Fruit fly (Drosophila melanogaster) whole organism, embryonic: ENCODE data around the gene Ltn1.

ENCODE experiments used
- CG11695 ChIP-seq: fragments of 200-800 bp; sonication (Bioruptor generic); IDR thresholded peaks from 3 replicates; pipeline ENCODE4 v1.3.6; 2022; ENCODE audit warnings: missing biosample characterization, missing genetic modification characterization
- CG12236 ChIP-seq: fragments of 200-800 bp; sonication (Bioruptor generic); optimal IDR thresholded peaks from 2 replicates; lab custom pipeline; 2016; ENCODE audit warnings: missing biosample characterization, missing genetic modification characterization
- CG12299 ChIP-seq: fragments of 200-800 bp; sonication (Bioruptor generic); optimal IDR thresholded peaks from 2 replicates; lab custom pipeline; 2018; ENCODE audit warnings: missing biosample characterization, mild to moderate bottlenecking, missing genetic modification characterization
- CG12769 ChIP-seq: fragments of 200-800 bp; sonication (Bioruptor generic); optimal IDR thresholded peaks from 2 replicates; lab custom pipeline; 2019; ENCODE audit warnings: missing biosample characterization, mild to moderate bottlenecking, missing genetic modification characterization, moderate library complexity
- CG13123 ChIP-seq: fragments of 200-800 bp; sonication (Bioruptor generic); optimal IDR thresholded peaks from 2 replicates; lab custom pipeline; 2016; ENCODE audit warnings: missing biosample characterization, missing genetic modification characterization
- CG15269 ChIP-seq: fragments of 200-800 bp; sonication (Bioruptor generic); optimal IDR thresholded peaks from 2 replicates; lab custom pipeline; 2018; ENCODE audit warnings: missing biosample characterization, mild to moderate bottlenecking, missing genetic modification characterization, moderate library complexity
- CG15514 ChIP-seq: fragments of 200-800 bp; sonication (Bioruptor generic); optimal IDR thresholded peaks from 3 replicates; lab custom pipeline; 2017; ENCODE audit warnings: missing biosample characterization, missing genetic modification characterization, mild to moderate bottlenecking, moderate library complexity, missing genetic modification reagents
- CG16779 ChIP-seq: fragments of 200-800 bp; sonication (Bioruptor generic); IDR thresholded peaks from 2 replicates; pipeline ENCODE4 v1.3.6; 2022; ENCODE audit warnings: missing biosample characterization, missing genetic modification characterization
- CG16813 ChIP-seq: fragments of 200-800 bp; sonication (Bioruptor generic); IDR thresholded peaks from 3 replicates; pipeline ENCODE4 v1.3.6; 2022; ENCODE audit warnings: missing biosample characterization, missing genetic modification characterization; ENCODE audit not compliant: partially characterized antibody
- CG1792 ChIP-seq: fragments of 200-800 bp; sonication (Bioruptor generic); optimal IDR thresholded peaks from 2 replicates; lab custom pipeline; 2016; ENCODE audit warnings: missing biosample characterization, missing genetic modification characterization
- CG4404 ChIP-seq: fragments of 200-800 bp; sonication (Bioruptor generic); IDR thresholded peaks from 2 replicates; pipeline ENCODE4 v1.3.6; 2022; ENCODE audit warnings: missing biosample characterization, missing genetic modification characterization
- CG6654 ChIP-seq: fragments of 200-800 bp; sonication (Bioruptor generic); optimal IDR thresholded peaks from 2 replicates; lab custom pipeline; 2017; ENCODE audit warnings: missing biosample characterization, mild to moderate bottlenecking, missing genetic modification characterization
- CG8359 ChIP-seq: fragments of 200-800 bp; sonication (Bioruptor generic); optimal IDR thresholded peaks from 2 replicates; lab custom pipeline; 2017; ENCODE audit warnings: missing biosample characterization, mild to moderate bottlenecking, missing genetic modification characterization, borderline replicate concordance
- Dll ChIP-seq: fragments of 200-800 bp; sonication (Bioruptor generic); IDR thresholded peaks from 4 replicates; pipeline ENCODE4 v1.3.6; 2022; ENCODE audit warnings: missing biosample characterization, missing genetic modification characterization; ENCODE audit not compliant: partially characterized antibody
- Doc3 ChIP-seq: fragments of 200-800 bp; sonication (Bioruptor generic); IDR thresholded peaks from 3 replicates; pipeline ENCODE4 v1.3.6; 2022; ENCODE audit warnings: missing biosample characterization, missing genetic modification characterization; ENCODE audit not compliant: partially characterized antibody
- Dp ChIP-seq: fragments of 200-800 bp; sonication (Bioruptor generic); optimal IDR thresholded peaks from 2 replicates; lab custom pipeline; 2018; ENCODE audit warnings: missing biosample characterization, mild to moderate bottlenecking, missing genetic modification characterization, moderate library complexity
- HLH54F ChIP-seq: fragments of 200-800 bp; sonication (Bioruptor generic); optimal IDR thresholded peaks from 3 replicates; lab custom pipeline; 2016; ENCODE audit warnings: missing biosample characterization, missing genetic modification characterization
- Myb ChIP-seq: fragments of 200-800 bp; sonication (Bioruptor generic); optimal IDR thresholded peaks from 2 replicates; lab custom pipeline; 2016; ENCODE audit warnings: missing biosample characterization, missing genetic modification characterization
- NC2α ChIP-seq: fragments of 200-800 bp; sonication (Bioruptor generic); optimal IDR thresholded peaks from 2 replicates; lab custom pipeline; 2016; ENCODE audit warnings: missing biosample characterization, missing genetic modification characterization
- Neu2 ChIP-seq: fragments of 200-800 bp; sonication (Bioruptor generic); optimal IDR thresholded peaks from 3 replicates; lab custom pipeline; 2016; ENCODE audit warnings: missing biosample characterization, missing genetic modification characterization, borderline replicate concordance
- NfI ChIP-seq: fragments of 200-800 bp; sonication (Bioruptor generic); optimal IDR thresholded peaks from 3 replicates; lab custom pipeline; 2018; ENCODE audit warnings: missing biosample characterization, mild to moderate bottlenecking, missing genetic modification characterization, moderate library complexity
- Opbp ChIP-seq: fragments of 200-800 bp; sonication (Bioruptor generic); IDR thresholded peaks from 3 replicates; pipeline ENCODE4 v1.3.6; 2022; ENCODE audit warnings: missing biosample characterization, missing genetic modification characterization; ENCODE audit not compliant: partially characterized antibody
- Sry-δ ChIP-seq: fragments of 200-800 bp; sonication (Bioruptor generic); optimal IDR thresholded peaks from 2 replicates; lab custom pipeline; 2016; ENCODE audit warnings: missing biosample characterization, missing genetic modification characterization
- btn ChIP-seq: fragments of 200-800 bp; sonication (Bioruptor generic); optimal IDR thresholded peaks from 2 replicates; lab custom pipeline; 2016; ENCODE audit warnings: missing biosample characterization, missing genetic modification characterization
- cg ChIP-seq: fragments of 200-800 bp; sonication (Bioruptor generic); optimal IDR thresholded peaks from 3 replicates; lab custom pipeline; 2019; ENCODE audit warnings: missing biosample characterization, mild to moderate bottlenecking, missing genetic modification characterization, moderate library complexity
- chn ChIP-seq: fragments of 200-800 bp; sonication (Bioruptor generic); optimal IDR thresholded peaks from 2 replicates; lab custom pipeline; 2016; ENCODE audit warnings: missing biosample characterization, missing genetic modification characterization
- emc ChIP-seq: fragments of 200-800 bp; sonication (Bioruptor generic); optimal IDR thresholded peaks from 2 replicates; lab custom pipeline; 2016; ENCODE audit warnings: missing biosample characterization, missing genetic modification characterization
- en ChIP-seq: fragments of 200-800 bp; sonication (Bioruptor generic); optimal IDR thresholded peaks from 2 replicates; lab custom pipeline; 2016; ENCODE audit warnings: missing biosample characterization, missing genetic modification characterization
- inv ChIP-seq: fragments of 200-800 bp; sonication (Bioruptor generic); IDR thresholded peaks from 2 replicates; pipeline ENCODE4 v1.3.6; 2022; ENCODE audit warnings: missing biosample characterization, missing genetic modification characterization; ENCODE audit not compliant: partially characterized antibody
- jumu ChIP-seq: fragments of 200-800 bp; sonication (Bioruptor generic); optimal IDR thresholded peaks from 3 replicates; lab custom pipeline; 2016; ENCODE audit warnings: missing biosample characterization, missing genetic modification characterization
- prd ChIP-seq, 3 experiments: fragments of >200 bp in 2 of 3; fragments of 200-800 bp in 1 of 3; sonication (Bioruptor generic) in 1 of 3; optimal IDR thresholded peaks in 2 of 3; IDR thresholded peaks in 1 of 3; 2 replicates in 2 of 3; 3 replicates in 1 of 3; pipeline versions ENCODE4 v1.3.6 to Lab custom; 2017 to 2022; ENCODE audit warnings: missing biosample characterization in 1 of 3, missing genetic modification characterization in 1 of 3
- sim ChIP-seq: fragments of 200-800 bp; sonication (Bioruptor generic); IDR thresholded peaks from 2 replicates; pipeline ENCODE4 v1.3.6; 2022; ENCODE audit warnings: missing biosample characterization, missing genetic modification characterization
- tgo ChIP-seq: fragments of 200-800 bp; sonication (Bioruptor generic); IDR thresholded peaks from 3 replicates; pipeline ENCODE4 v1.3.6; 2022; ENCODE audit warnings: missing biosample characterization, missing genetic modification characterization
- tx ChIP-seq: fragments of 200-800 bp; sonication (Bioruptor generic); optimal IDR thresholded peaks from 2 replicates; lab custom pipeline; 2016; ENCODE audit warnings: missing biosample characterization, missing genetic modification characterization

Gene Ltn1

DNA sequence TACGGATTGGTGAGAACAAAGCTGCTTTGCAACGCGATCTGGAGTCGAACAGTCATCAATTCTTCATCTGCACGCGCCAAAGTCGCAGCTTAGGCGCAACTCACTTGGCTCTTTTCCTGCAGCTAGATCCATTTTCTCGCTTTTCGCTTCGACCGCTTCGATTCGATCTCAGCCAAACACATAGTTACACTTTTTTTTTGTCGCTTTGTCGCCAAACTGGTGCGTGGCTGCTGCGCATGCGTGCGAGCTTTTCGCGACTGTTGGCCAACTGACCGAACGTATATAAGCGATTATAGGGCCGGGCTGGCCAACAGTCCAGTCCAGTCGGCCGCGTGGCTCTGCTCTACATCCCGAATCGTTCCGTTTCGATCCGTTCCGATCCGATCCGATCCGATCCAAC, 19.6 kb downstream of the Ltn1 start, which contains the start of gene Cpr76Bd:
Gene Cpr76Bd (plus strand): TSS at position 301 of the 400 bp plus-strand sequence.
- TF ChIP-seq Doc3 (GFP tag; lab: Robert Waterston, UW) (no peak), cg (GFP tag; lab: Kevin White, UChicago) (no peak), CG11695 (GFP tag; lab: Robert Waterston, UW) (no peak), NfI (no peak), Dll (GFP tag; lab: Robert Waterston, UW) (no peak), tgo (no peak), CG16779 (GFP tag; lab: Robert Waterston, UW) (0 out of 2 replicates have a peak, but pooled peaks have one; percentile 11), CG12769 (tag; lab: Kevin White, UChicago) (no peak)

- TF ChIP-seq Myb (no peak), CG4404 (GFP tag; lab: Robert Waterston, UW) (0 out of 2 replicates have a peak, but pooled peaks have one; percentile 6), CG8359 (GFP tag; lab: Kevin White, UChicago) (peak; percentile 91)
- TF ChIP-seq, all 482 proteins: peak for 2
Observed at dm6 chr3L:19528547-19528946, 23.5 kb downstream of the Ltn1 start.

- TF ChIP-seq CG13123 (GFP tag; lab: Kevin White, UChicago) (no peak), CG12299 (tag; lab: Kevin White, UChicago) (no peak), CG8359 (GFP tag; lab: Kevin White, UChicago) (peak; percentile 96), HLH54F (GFP tag; lab: Kevin White, UChicago) (no peak), jumu (GFP tag; lab: Kevin White, UChicago) (no peak), btn (no peak), tx (GFP tag; lab: Kevin White, UChicago) (no peak), CG16813 (GFP tag; lab: Robert Waterston, UW) (no peak), chn (GFP tag; lab: Kevin White, UChicago) (no peak), sim (GFP tag; lab: Robert Waterston, UW) (no peak), Opbp (GFP tag; lab: Robert Waterston, UW) (no peak), Sry-δ (GFP tag; lab: Kevin White, UChicago) (no peak), CG15514 (GFP tag; lab: Kevin White, UChicago) (no peak), CG6654 (GFP tag; lab: Kevin White, UChicago) (peak; percentile 54), emc (GFP tag; lab: Kevin White, UChicago) (no peak), NC2α (GFP tag; lab: Kevin White, UChicago) (no peak)
Observed at dm6 chr3L:19525736-19526135, 26.4 kb downstream of the Ltn1 start.

DNA sequence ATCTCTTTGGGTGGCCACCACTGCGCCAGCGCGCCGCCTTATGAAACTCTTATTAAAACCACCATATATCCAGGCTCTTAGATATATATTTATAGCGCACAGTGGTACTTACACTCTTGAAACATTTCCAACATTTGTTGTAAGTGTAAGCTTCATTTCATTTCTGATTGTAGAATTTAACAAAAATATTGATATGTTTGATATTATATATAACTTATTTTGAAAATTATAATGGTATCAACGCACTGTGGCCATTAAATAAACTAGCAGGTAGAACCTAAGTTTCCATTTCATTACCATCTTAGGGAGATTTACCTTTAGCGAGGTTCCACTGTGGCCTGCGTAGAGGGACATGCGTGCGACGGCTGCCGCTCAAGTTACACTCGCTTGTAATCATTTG, 27.4 kb downstream of the Ltn1 start:
- no peak for TF ChIP-seq Dp
- no peak for TF ChIP-seq en (GFP tag; lab: Kevin White, UChicago)
- no peak for TF ChIP-seq Neu2
- no peak for TF ChIP-seq prd (optimal IDR thresholded peaks at IDR 0.05; lab: Kevin White, UChicago)
- TF ChIP-seq prd (GFP tag; IDR thresholded peaks at IDR 0.05; lab: Robert Waterston, UW), result no peak
- TF ChIP-seq CG15269 (tag; lab: Kevin White, UChicago), result no peak
- TF ChIP-seq CG1792 (GFP tag; lab: Kevin White, UChicago), result no peak

DNA sequence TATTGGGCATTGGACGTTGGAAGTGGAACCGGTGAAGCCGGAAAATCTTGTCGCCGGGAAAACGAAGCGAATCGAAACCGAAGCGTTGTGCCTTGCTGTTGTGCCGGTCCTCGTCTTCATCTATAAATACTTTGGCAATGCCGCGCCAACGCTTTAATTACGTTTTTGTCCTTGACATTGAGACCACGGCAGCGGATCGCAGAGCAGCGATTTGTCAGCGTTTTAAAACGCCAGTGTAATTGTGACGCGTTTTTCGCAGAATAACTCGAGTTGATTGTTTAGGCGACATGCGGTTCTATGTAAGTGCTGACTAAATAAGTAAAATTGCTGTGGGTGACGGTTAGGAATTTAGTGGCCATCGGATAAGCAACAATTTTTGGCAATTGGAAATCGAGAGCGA, 31.0 kb downstream of the Ltn1 start:
- no peak for TF ChIP-seq CG12236 (GFP tag; lab: Kevin White, UChicago)
- no peak for TF ChIP-seq inv (GFP tag; lab: Robert Waterston, UW)
- TF ChIP-seq CG8359 (GFP tag; lab: Kevin White, UChicago), result peak; percentile 93
